Worm (Caenorhabditis elegans) whole organism, L4 larva: ENCODE results near the gene pycr-1.

Experiments used
- F10B5.3 ChIP-seq: sonication (generic microtip); optimal IDR thresholded peaks from 2 replicates; lab custom pipeline; 2016; ENCODE audit warnings: mild to moderate bottlenecking, missing genetic modification characterization, missing compliant biosample characterization
- F37D6.2 ChIP-seq: sonication (generic microtip); optimal IDR thresholded peaks from 2 replicates; lab custom pipeline; 2016; ENCODE audit warnings: mild to moderate bottlenecking, missing genetic modification characterization, missing compliant biosample characterization
- Y105C5A.15 ChIP-seq: fragments of 200-800 bp; sonication (Bioruptor generic); IDR thresholded peaks from 2 replicates; pipeline ENCODE4 v1.3.6; 2022; ENCODE audit warnings: missing genetic modification characterization, missing compliant biosample characterization
- Y48G9A.11 ChIP-seq: fragments of 200-800 bp; sonication (Bioruptor generic); IDR thresholded peaks from 2 replicates; pipeline ENCODE4 v1.3.6; 2022; ENCODE audit warnings: missing genetic modification reagents, missing genetic modification characterization, missing compliant biosample characterization
- Y75B8A.6 ChIP-seq: fragments of 200-800 bp; sonication (Bioruptor generic); IDR thresholded peaks from 2 replicates; pipeline ENCODE4 v1.3.6; 2022; ENCODE audit warnings: missing genetic modification reagents, missing genetic modification characterization, missing compliant biosample characterization
- ZK337.2 ChIP-seq: fragments of 200-800 bp; sonication (Bioruptor generic); IDR thresholded peaks from 2 replicates; pipeline ENCODE4 v1.3.6; 2022; ENCODE audit warnings: missing genetic modification reagents, missing genetic modification characterization, missing compliant biosample characterization
- aha-1 ChIP-seq: fragments of 150-350 bp; peaks from one replicate; lab custom pipeline; 2014; ENCODE audit warnings: missing biosample characterization, missing genetic modification characterization
- arid-1 ChIP-seq: fragments of 200-800 bp; sonication (Bioruptor generic); conservative IDR thresholded peaks from 2 replicates; pipeline ENCODE4 v1.3.6; 2022; ENCODE audit warnings: missing genetic modification reagents, missing genetic modification characterization, missing compliant biosample characterization
- ceh-20 ChIP-seq: fragments of 200-800 bp; sonication (Bioruptor generic); IDR thresholded peaks from 2 replicates; pipeline ENCODE4 v1.3.6; 2022; ENCODE audit warnings: missing genetic modification reagents, missing genetic modification characterization, missing compliant biosample characterization
- ceh-32 ChIP-seq: sonication (generic microtip); optimal IDR thresholded peaks from 2 replicates; lab custom pipeline; 2016; ENCODE audit warnings: mild to moderate bottlenecking, missing genetic modification characterization, missing compliant biosample characterization; ENCODE audit not compliant: poor library complexity
- ceh-44 ChIP-seq: fragments of 200-800 bp; sonication (Bioruptor generic); IDR thresholded peaks from 2 replicates; pipeline ENCODE4 v1.3.6; 2022; ENCODE audit warnings: missing genetic modification reagents, missing genetic modification characterization, missing compliant biosample characterization
- cey-2 ChIP-seq: sonication (generic microtip); optimal IDR thresholded peaks from 3 replicates; lab custom pipeline; 2017; ENCODE audit warnings: missing genetic modification characterization, mild to moderate bottlenecking, missing compliant biosample characterization, antibody characterized with exemption, borderline replicate concordance; ENCODE audit not compliant: insufficient read depth
- daf-12 ChIP-seq: fragments of 150-350 bp; optimal IDR thresholded peaks from 2 replicates; lab custom pipeline; 2014; ENCODE audit warnings: missing biosample characterization, missing genetic modification reagents, missing genetic modification characterization
- daf-16 ChIP-seq, 3 experiments: sonication (generic microtip); optimal IDR thresholded peaks; 2 replicates each; lab custom pipeline; 2016 to 2017; ENCODE audit warnings: missing genetic modification characterization in 3 of 3, missing genetic modification reagents in 3 of 3, mild to moderate bottlenecking in 2 of 3, missing compliant biosample characterization in 2 of 3, missing biosample characterization in 1 of 3, moderate library complexity in 1 of 3
- daf-19 ChIP-seq: fragments of 200-800 bp; sonication (Bioruptor generic); conservative IDR thresholded peaks from 2 replicates; pipeline ENCODE4 v1.3.6; 2022; ENCODE audit warnings: missing genetic modification characterization, missing compliant biosample characterization
- daf-8 ChIP-seq: fragments of 200-800 bp; sonication (Bioruptor generic); IDR thresholded peaks from 2 replicates; pipeline ENCODE4 v1.3.6; 2022; ENCODE audit warnings: missing genetic modification characterization, missing compliant biosample characterization
- dmd-6 ChIP-seq: fragments of 200-800 bp; sonication (Bioruptor generic); IDR thresholded peaks from 2 replicates; pipeline ENCODE4 v1.3.6; 2022; ENCODE audit warnings: missing genetic modification reagents, missing genetic modification characterization, missing compliant biosample characterization
- dmd-9 ChIP-seq: fragments of 200-800 bp; sonication (Bioruptor generic); IDR thresholded peaks from 2 replicates; pipeline ENCODE4 v1.3.6; 2022; ENCODE audit warnings: missing genetic modification reagents, missing genetic modification characterization, missing compliant biosample characterization
- dpl-1 ChIP-seq: fragments of 150-350 bp; optimal IDR thresholded peaks from 2 replicates; lab custom pipeline; 2014; ENCODE audit warnings: missing biosample characterization, missing genetic modification reagents, missing genetic modification characterization
- dve-1 ChIP-seq: sonication (generic microtip); optimal IDR thresholded peaks from 2 replicates; lab custom pipeline; 2017; ENCODE audit warnings: antibody characterized with exemption, mild to moderate bottlenecking, missing genetic modification characterization, missing compliant biosample characterization; ENCODE audit not compliant: insufficient read depth
- gei-8 ChIP-seq: fragments of 200-800 bp; sonication (Bioruptor generic); optimal IDR thresholded peaks from 2 replicates; lab custom pipeline; 2018; ENCODE audit warnings: mild to moderate bottlenecking, missing genetic modification characterization, missing compliant biosample characterization
- hlh-11 ChIP-seq: fragments of 200-800 bp; sonication (Bioruptor generic); optimal IDR thresholded peaks from 2 replicates; lab custom pipeline; 2018; ENCODE audit warnings: mild to moderate bottlenecking, missing genetic modification characterization, missing compliant biosample characterization
- hlh-30 ChIP-seq: sonication (generic microtip); optimal IDR thresholded peaks from 2 replicates; lab custom pipeline; 2017; ENCODE audit warnings: antibody characterized with exemption, mild to moderate bottlenecking, missing genetic modification characterization, missing compliant biosample characterization; ENCODE audit not compliant: insufficient read depth
- lin-38 ChIP-seq: fragments of 200-800 bp; sonication (Bioruptor generic); IDR thresholded peaks from 2 replicates; pipeline ENCODE4 v1.3.6; 2022; ENCODE audit warnings: missing genetic modification reagents, missing genetic modification characterization, missing compliant biosample characterization
- mdt-29 ChIP-seq: fragments of 200-800 bp; sonication (Bioruptor generic); IDR thresholded peaks from 2 replicates; pipeline ENCODE4 v1.3.6; 2022; ENCODE audit warnings: missing genetic modification reagents, missing genetic modification characterization, missing compliant biosample characterization
- nhr-11 ChIP-seq: fragments of 150-350 bp; optimal IDR thresholded peaks from 2 replicates; lab custom pipeline; 2014; ENCODE audit warnings: missing biosample characterization, missing genetic modification characterization
- nhr-237 ChIP-seq: sonication (generic microtip); optimal IDR thresholded peaks from 2 replicates; lab custom pipeline; 2017; ENCODE audit warnings: missing biosample characterization, missing genetic modification characterization
- nhr-28 ChIP-seq: fragments of 150-350 bp; optimal IDR thresholded peaks from 2 replicates; lab custom pipeline; 2014; ENCODE audit warnings: missing biosample characterization, missing genetic modification characterization
- nhr-41 ChIP-seq: fragments of 200-800 bp; sonication (Bioruptor generic); IDR thresholded peaks from 2 replicates; pipeline ENCODE4 v1.3.6; 2022; ENCODE audit warnings: missing genetic modification reagents, missing genetic modification characterization, missing compliant biosample characterization
- nhr-48 ChIP-seq: sonication (generic microtip); optimal IDR thresholded peaks from 2 replicates; lab custom pipeline; 2016; ENCODE audit warnings: mild to moderate bottlenecking, missing genetic modification characterization, missing compliant biosample characterization
- nhr-77 ChIP-seq: fragments of 150-350 bp; optimal IDR thresholded peaks from 2 replicates; lab custom pipeline; 2014; ENCODE audit warnings: missing biosample characterization, missing genetic modification characterization
- pqm-1 ChIP-seq: sonication (generic microtip); optimal IDR thresholded peaks from 2 replicates; lab custom pipeline; 2017; ENCODE audit warnings: missing biosample characterization, missing genetic modification characterization
- rbr-2 ChIP-seq: sonication (generic microtip); optimal IDR thresholded peaks from 2 replicates; lab custom pipeline; 2016; ENCODE audit warnings: missing genotype, missing genetic modification characterization, missing compliant biosample characterization
- saeg-2 ChIP-seq: fragments of 200-800 bp; sonication (Bioruptor generic); IDR thresholded peaks from 2 replicates; pipeline ENCODE4 v1.3.6; 2022; ENCODE audit warnings: missing genetic modification reagents, missing genetic modification characterization, missing compliant biosample characterization
- sdz-12 ChIP-seq: fragments of 200-800 bp; sonication (Bioruptor generic); optimal IDR thresholded peaks from 2 replicates; lab custom pipeline; 2018; ENCODE audit warnings: mild to moderate bottlenecking, missing genetic modification characterization, missing compliant biosample characterization
- spr-1 ChIP-seq: sonication (generic microtip); optimal IDR thresholded peaks from 2 replicates; lab custom pipeline; 2016; ENCODE audit warnings: mild to moderate bottlenecking, missing genetic modification characterization, missing compliant biosample characterization
- tra-1 ChIP-seq: fragments of 200-800 bp; sonication (Bioruptor generic); IDR thresholded peaks from 2 replicates; pipeline ENCODE4 v1.3.6; 2022; ENCODE audit warnings: missing genetic modification reagents, missing genetic modification characterization, missing compliant biosample characterization
- unc-39 ChIP-seq: sonication (generic microtip); optimal IDR thresholded peaks from 2 replicates; lab custom pipeline; 2017; ENCODE audit warnings: missing biosample characterization, missing genetic modification characterization
- unc-62 ChIP-seq, 3 experiments: fragments of 150-350 bp in 1 of 3; sonication (generic microtip); optimal IDR thresholded peaks in 2 of 3; peaks in 1 of 3; 1 replicate in 1 of 3; 2 replicates in 2 of 3; lab custom pipeline; 2014 to 2017; ENCODE audit warnings: missing biosample characterization in 3 of 3, missing genetic modification characterization in 3 of 3, missing genetic modification reagents in 3 of 3, missing genotype in 1 of 3
- zip-11 ChIP-seq: fragments of 200-800 bp; sonication (Bioruptor generic); IDR thresholded peaks from 2 replicates; pipeline ENCODE4 v1.3.6; 2022; ENCODE audit warnings: missing genetic modification characterization, missing compliant biosample characterization

Gene pycr-1

DNA sequence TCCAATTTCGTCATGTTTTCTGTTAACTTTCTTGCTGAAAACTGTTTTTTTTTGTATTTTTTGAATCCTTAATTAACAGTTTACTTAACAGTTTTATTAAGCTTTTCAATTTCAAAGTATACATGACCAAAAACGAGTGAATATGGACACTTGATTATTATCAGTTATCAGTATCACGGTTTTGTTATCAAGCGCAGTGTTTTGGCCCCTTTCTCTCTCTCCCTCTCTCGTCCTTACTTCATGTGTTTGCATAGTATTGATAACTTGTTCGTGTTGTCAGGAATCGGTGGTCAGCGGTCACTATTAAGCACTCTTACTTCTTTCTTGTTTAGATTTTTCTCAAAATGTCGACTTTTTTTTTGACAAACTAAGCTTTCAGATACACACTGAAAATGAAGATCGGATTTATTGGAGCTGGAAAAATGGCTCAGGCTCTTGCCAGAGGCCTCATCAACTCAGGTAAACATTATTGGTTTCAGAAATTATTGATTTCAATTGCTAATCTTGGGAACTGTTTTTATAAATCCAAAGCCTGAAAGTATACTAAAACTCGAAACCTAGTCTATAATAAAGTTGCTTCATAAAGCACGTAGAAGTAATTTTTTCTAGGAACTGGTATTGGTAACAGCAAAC, at the start of gene pycr-1:
TSS of gene pycr-1 (plus strand) at position 380 of the 633 bp plus-strand sequence.
- TF ChIP-seq nhr-41 (GFP tag; lab: Robert Waterston, UW) (no peak), ZK337.2 (no peak), daf-12 (no peak), hlh-11 (peak; percentile 49), aha-1 (tag; lab: Kevin White, UChicago) (peak; percentile 62), nhr-237 (tag; lab: Kevin White, UChicago) (no peak), saeg-2 (GFP tag; lab: Robert Waterston, UW) (no peak), dve-1 (peak; percentile 14), Y48G9A.11 (GFP tag; lab: Robert Waterston, UW) (no peak), dmd-6 (peak; percentile 39), pqm-1 (tag; lab: Kevin White, UChicago) (peak; percentile 77), daf-16 (GFP tag; optimal IDR thresholded peaks at IDR 0.05; lab: Kevin White, UChicago) (no peak), daf-16 (tag; optimal IDR thresholded peaks at IDR 0.05; lab: Kevin White, UChicago) (peak; percentile 90), hlh-30 (tag; lab: Kevin White, UChicago) (peak; percentile 24), nhr-28 (tag; lab: Kevin White, UChicago) (peak; percentile 65)
- TF ChIP-seq, all 104 proteins: peak for 8

DNA sequence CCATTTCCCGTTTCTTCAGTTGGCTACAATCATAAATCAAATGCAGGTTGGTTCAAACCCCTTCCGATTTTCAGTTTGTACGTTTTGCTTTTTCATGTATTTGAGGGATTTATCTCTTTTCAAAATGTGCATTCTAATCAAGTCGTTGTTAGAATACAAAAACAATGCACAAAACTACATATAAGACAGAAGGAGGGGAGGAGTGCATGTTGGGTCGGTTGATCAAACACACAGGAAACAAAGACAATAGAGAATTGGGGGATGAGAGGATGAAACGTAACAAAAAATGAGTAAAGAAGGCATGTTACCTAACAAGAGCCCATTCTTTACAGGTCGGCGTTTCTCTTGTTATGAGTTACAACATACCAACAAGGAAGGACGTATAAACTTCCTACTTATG, 48.6 kb upstream of the pycr-1 start:
- TF ChIP-seq sdz-12 (GFP tag; lab: Kevin White, UChicago) (no peak), spr-1 (tag; lab: Kevin White, UChicago) (no peak), pqm-1 (tag; lab: Kevin White, UChicago) (no peak), ceh-20 (GFP tag; lab: Robert Waterston, UW) (no peak), ceh-44 (GFP tag; lab: Robert Waterston, UW) (no peak), zip-11 (no peak), unc-62 (GFP tag; optimal IDR thresholded peaks at IDR 0.05 in 1 of 2; lab: Kevin White, UChicago) (peak in 1 of 2 experiments; percentile 15), unc-62 (tag; optimal IDR thresholded peaks at IDR 0.05; lab: Kevin White, UChicago) (no peak), aha-1 (tag; lab: Kevin White, UChicago) (peak; percentile 90), dpl-1 (no peak), lin-38 (GFP tag; lab: Robert Waterston, UW) (no peak), F37D6.2 (tag; lab: Kevin White, UChicago) (no peak), tra-1 (GFP tag; lab: Robert Waterston, UW) (no peak), gei-8 (GFP tag; lab: Kevin White, UChicago) (no peak)

DNA sequence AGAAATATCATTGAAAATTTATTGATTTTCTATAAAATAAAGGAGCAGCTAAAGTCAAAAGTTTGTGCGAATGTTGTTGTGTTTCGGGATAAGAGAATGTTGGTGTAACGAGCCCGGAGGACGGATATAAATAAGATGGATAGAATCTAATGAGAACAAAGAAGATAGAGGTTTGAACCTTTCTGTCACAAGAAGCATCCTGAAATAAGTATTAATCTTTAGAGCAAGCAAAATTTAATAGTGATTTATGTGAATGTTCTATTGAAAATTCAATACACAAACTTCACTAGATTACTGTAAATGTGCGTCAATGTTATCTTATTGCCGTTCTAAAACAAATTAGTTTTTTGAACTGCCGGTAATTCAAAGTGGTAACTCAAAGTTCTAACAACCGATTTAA, 42.9 kb upstream of the pycr-1 start, which contains the start of gene W03G11.3:
TSS of gene W03G11.3 (minus strand) at position 101 of the 400 bp plus-strand sequence.
- TF ChIP-seq saeg-2 (GFP tag; lab: Robert Waterston, UW) = no peak
- no peak for TF ChIP-seq Y75B8A.6 (GFP tag; lab: Robert Waterston, UW)
- no peak for TF ChIP-seq rbr-2
- TF ChIP-seq unc-62 (GFP tag; optimal IDR thresholded peaks at IDR 0.05 in 1 of 2; lab: Kevin White, UChicago) = no peak
- no peak for TF ChIP-seq unc-62 (tag; optimal IDR thresholded peaks at IDR 0.05; lab: Kevin White, UChicago)
- no peak for TF ChIP-seq nhr-77 (tag; lab: Kevin White, UChicago)
- TF ChIP-seq aha-1 (tag; lab: Kevin White, UChicago) = peak; percentile 49

ce11 chrX:12104630-12105029, 42.0 kb upstream of the pycr-1 start, which contains the start of gene col-181:
TSS of gene col-181 (plus strand) at chrX:12104930.
- TF ChIP-seq unc-39 (tag; lab: Kevin White, UChicago) (no peak), arid-1 (GFP tag; lab: Robert Waterston, UW) (no peak), daf-19 (no peak), nhr-48 (tag; lab: Kevin White, UChicago) (peak; percentile 21), hlh-11 (peak; percentile 61), nhr-41 (GFP tag; lab: Robert Waterston, UW) (no peak), daf-12 (no peak), dmd-9 (GFP tag; lab: Robert Waterston, UW) (no peak), F10B5.3 (tag; lab: Kevin White, UChicago) (no peak), cey-2 (no peak), dmd-6 (no peak), pqm-1 (tag; lab: Kevin White, UChicago) (no peak), mdt-29 (GFP tag; lab: Robert Waterston, UW) (no peak), aha-1 (tag; lab: Kevin White, UChicago) (peak; percentile 89), nhr-11 (no peak), ceh-20 (GFP tag; lab: Robert Waterston, UW) (no peak), daf-8 (GFP tag; lab: Robert Waterston, UW) (no peak), ceh-32 (no peak), Y105C5A.15 (no peak)
